Fruit fly (Drosophila melanogaster) whole organism, prepupa: ENCODE measurements around the gene salt.

Source experiments
- CG10631 ChIP-seq: fragments of 200-800 bp; sonication (Bioruptor generic); optimal IDR thresholded peaks from 2 replicates; lab custom pipeline; 2016; ENCODE audit warnings: missing biosample characterization, missing genetic modification characterization
- CG11294 ChIP-seq: fragments of 200-800 bp; sonication (Bioruptor generic); IDR thresholded peaks from 2 replicates; pipeline ENCODE4 v1.3.6; 2022; ENCODE audit warnings: missing biosample characterization, missing genetic modification characterization
- CG11762 ChIP-seq: fragments of 200-800 bp; sonication (Bioruptor generic); optimal IDR thresholded peaks from 3 replicates; lab custom pipeline; 2016; ENCODE audit warnings: missing biosample characterization, missing genetic modification characterization; ENCODE audit not compliant: insufficient read depth
- CG11902 ChIP-seq: fragments of 200-800 bp; sonication (Bioruptor generic); optimal IDR thresholded peaks from 3 replicates; lab custom pipeline; 2016; ENCODE audit warnings: missing biosample characterization, missing genetic modification characterization
- CG15336 ChIP-seq: fragments of 200-800 bp; sonication (Bioruptor generic); IDR thresholded peaks from 2 replicates; pipeline ENCODE4 v1.3.6; 2022; ENCODE audit warnings: missing biosample characterization, missing genetic modification characterization
- CG16779 ChIP-seq: fragments of 200-800 bp; sonication (Bioruptor generic); optimal IDR thresholded peaks from 3 replicates; lab custom pipeline; 2017; ENCODE audit warnings: missing biosample characterization, mild to moderate bottlenecking, missing genetic modification characterization
- CG3032 ChIP-seq: fragments of 200-800 bp; optimal IDR thresholded peaks from 2 replicates; lab custom pipeline; 2019; ENCODE audit warnings: missing biosample characterization, mild to moderate bottlenecking, missing genetic modification characterization, moderate library complexity
- CG31627 ChIP-seq: fragments of 200-800 bp; sonication (Bioruptor generic); optimal IDR thresholded peaks from 3 replicates; lab custom pipeline; 2016; ENCODE audit warnings: missing biosample characterization, missing genetic modification characterization
- CG32006 ChIP-seq: fragments of 200-800 bp; sonication (Bioruptor generic); optimal IDR thresholded peaks from 3 replicates; lab custom pipeline; 2017; ENCODE audit warnings: missing biosample characterization, mild to moderate bottlenecking, missing genetic modification characterization
- CG34406 ChIP-seq: fragments of 200-800 bp; sonication (Bioruptor generic); optimal IDR thresholded peaks from 3 replicates; lab custom pipeline; 2016; ENCODE audit warnings: missing biosample characterization, missing genetic modification characterization
- CG6163 ChIP-seq: fragments of 200-800 bp; sonication (Bioruptor generic); IDR thresholded peaks from 3 replicates; pipeline ENCODE4 v1.3.6; 2022; ENCODE audit warnings: missing biosample characterization, missing genetic modification characterization
- CG6792 ChIP-seq: fragments of 200-800 bp; sonication (Bioruptor generic); optimal IDR thresholded peaks from 3 replicates; lab custom pipeline; 2016; ENCODE audit warnings: missing biosample characterization, missing genetic modification characterization
- CG6808 ChIP-seq: fragments of 200-800 bp; sonication (Bioruptor generic); optimal IDR thresholded peaks from 3 replicates; lab custom pipeline; 2017; ENCODE audit warnings: missing biosample characterization, missing genetic modification characterization, mild to moderate bottlenecking, moderate library complexity, missing genetic modification reagents
- CG8119 ChIP-seq: fragments of 200-800 bp; sonication (Bioruptor generic); IDR thresholded peaks from 3 replicates; pipeline ENCODE4 v1.3.6; 2022; ENCODE audit warnings: missing biosample characterization, missing genetic modification characterization
- Eip78C ChIP-seq: fragments of 200-800 bp; sonication (Bioruptor generic); peaks from one replicate; lab custom pipeline; 2016; ENCODE audit warnings: missing biosample characterization, missing genetic modification characterization
- Hr38 ChIP-seq: sonication (Bioruptor generic); optimal IDR thresholded peaks from 2 replicates; lab custom pipeline; 2016; ENCODE audit warnings: missing biosample characterization, missing genetic modification characterization
- OdsH ChIP-seq: fragments of 200-800 bp; sonication (Bioruptor generic); optimal IDR thresholded peaks from 3 replicates; lab custom pipeline; 2016; ENCODE audit warnings: missing biosample characterization, missing genetic modification characterization
- Sox102F ChIP-seq: fragments of 200-800 bp; sonication (Bioruptor generic); optimal IDR thresholded peaks from 2 replicates; lab custom pipeline; 2016; ENCODE audit warnings: missing biosample characterization, mild to moderate bottlenecking, missing genetic modification characterization
- Sox14 ChIP-seq: fragments of 200-800 bp; sonication (Bioruptor generic); optimal IDR thresholded peaks from 3 replicates; lab custom pipeline; 2016; ENCODE audit warnings: missing biosample characterization, missing genetic modification characterization
- Sox15 ChIP-seq: fragments of 200-800 bp; sonication (Bioruptor generic); optimal IDR thresholded peaks from 3 replicates; lab custom pipeline; 2016; ENCODE audit warnings: missing biosample characterization, missing genetic modification characterization
- achi ChIP-seq: fragments of 200-800 bp; sonication (Bioruptor generic); optimal IDR thresholded peaks from 3 replicates; lab custom pipeline; 2016; ENCODE audit warnings: missing biosample characterization, missing genetic modification characterization
- acj6 ChIP-seq: fragments of 200-800 bp; sonication (Bioruptor generic); optimal IDR thresholded peaks from 3 replicates; lab custom pipeline; 2016; ENCODE audit warnings: missing biosample characterization, missing genetic modification characterization
- dsx ChIP-seq: fragments of 200-800 bp; optimal IDR thresholded peaks from 3 replicates; lab custom pipeline; 2019; ENCODE audit warnings: missing biosample characterization, mild to moderate bottlenecking, missing genetic modification characterization, moderate library complexity; ENCODE audit not compliant: poor library complexity, severe bottlenecking
- fd85E ChIP-seq: fragments of 200-800 bp; sonication (Bioruptor generic); optimal IDR thresholded peaks from 3 replicates; lab custom pipeline; 2016; ENCODE audit warnings: missing biosample characterization, missing genetic modification characterization
- fkh ChIP-seq: fragments of 200-800 bp; sonication (Bioruptor generic); optimal IDR thresholded peaks from 3 replicates; lab custom pipeline; 2017; ENCODE audit warnings: missing biosample characterization, mild to moderate bottlenecking, missing genetic modification characterization, moderate library complexity
- lz ChIP-seq: fragments of 200-800 bp; sonication (Bioruptor generic); optimal IDR thresholded peaks from 3 replicates; lab custom pipeline; 2016; ENCODE audit warnings: missing biosample characterization, missing genetic modification characterization
- net ChIP-seq: fragments of 200-800 bp; sonication (Bioruptor generic); optimal IDR thresholded peaks from 3 replicates; lab custom pipeline; 2016; ENCODE audit warnings: missing biosample characterization, missing genetic modification characterization
- pdm3 ChIP-seq: fragments of 200-800 bp; sonication (Bioruptor generic); optimal IDR thresholded peaks from 3 replicates; lab custom pipeline; 2016; ENCODE audit warnings: missing biosample characterization, missing genetic modification characterization
- salr ChIP-seq, 2 experiments: fragments of 200-800 bp; sonication (Bioruptor generic); optimal IDR thresholded peaks; 3 replicates each; lab custom pipeline; 2016 to 2018; ENCODE audit warnings: missing biosample characterization in 2 of 2, missing genetic modification characterization in 2 of 2, mild to moderate bottlenecking in 1 of 2
- ss ChIP-seq, 2 experiments: fragments of 200-800 bp; sonication (Bioruptor generic); optimal IDR thresholded peaks; 2 replicates in 1 of 2; 3 replicates in 1 of 2; lab custom pipeline; 2017 to 2018; ENCODE audit warnings: mild to moderate bottlenecking in 2 of 2, missing biosample characterization in 2 of 2, missing genetic modification characterization in 2 of 2, moderate library complexity in 1 of 2
- svp ChIP-seq: fragments of 200-800 bp; sonication (Bioruptor generic); peaks from one replicate; lab custom pipeline; 2016; ENCODE audit warnings: missing biosample characterization, missing genetic modification characterization

salt gene

dm6 chr3R:31723206-31723933 lies 31.1 kb downstream of the salt start (continued):
- TF ChIP-seq OdsH (GFP tag; lab: Kevin White, UChicago), result peak; percentile 40
- TF ChIP-seq Sox102F, result no peak
- peak; percentile 21 for TF ChIP-seq fkh (GFP tag; lab: Kevin White, UChicago)
- 0 out of 3 replicates have a peak, but pooled peaks have one; percentile 23 for TF ChIP-seq CG6163 (GFP tag; lab: Robert Waterston, UW)
- no peak for TF ChIP-seq CG11762 (GFP tag; lab: Kevin White, UChicago)
- TF ChIP-seq CG8119, result peak; percentile 65; the same call in 1 of the 3 replicates
- TF ChIP-seq CG6792 (GFP tag; lab: Kevin White, UChicago), result no peak
- no peak for TF ChIP-seq Hr38 (GFP tag; lab: Kevin White, UChicago)
- TF ChIP-seq achi (GFP tag; lab: Kevin White, UChicago), result peak; percentile 38
- peak; percentile 48 for TF ChIP-seq pdm3 (GFP tag; lab: Kevin White, UChicago)
- peak; percentile 40; the same call in 1 of the 2 replicates for TF ChIP-seq CG11294 (GFP tag; lab: Robert Waterston, UW)
- TF ChIP-seq lz, result no peak
- TF ChIP-seq dsx (GFP tag; lab: Kevin White, UChicago), result no peak
- no peak for TF ChIP-seq net (GFP tag; lab: Kevin White, UChicago)
- TF ChIP-seq acj6, result peak; percentile 34
- peak; percentile 63 for TF ChIP-seq Sox14 (GFP tag; lab: Kevin White, UChicago)
- peak; percentile 67 for TF ChIP-seq CG15336 (GFP tag; lab: Robert Waterston, UW)
- peak; percentile 67 for TF ChIP-seq CG10631 (GFP tag; lab: Kevin White, UChicago)
- peak in 1 of 2 experiments; percentile 75 for TF ChIP-seq ss (GFP tag; optimal IDR thresholded peaks at IDR 0.05; lab: Kevin White, UChicago)
- TF ChIP-seq, all 60 proteins: peak for 26

dm6 chr3R:31721958-31722357 lies 32.5 kb downstream of the salt start:
- TF ChIP-seq ss (GFP tag; optimal IDR thresholded peaks at IDR 0.05; lab: Kevin White, UChicago), result no peak
- TF ChIP-seq svp (GFP tag; lab: Kevin White, UChicago), result no peak
- TF ChIP-seq fd85E (GFP tag; lab: Kevin White, UChicago), result no peak
- no peak for TF ChIP-seq CG11902 (GFP tag; lab: Kevin White, UChicago)
- peak; percentile 23; the same call in 1 of the 2 replicates for TF ChIP-seq CG15336 (GFP tag; lab: Robert Waterston, UW)
- 0 out of 3 replicates have a peak, but pooled peaks have one; percentile 23 for TF ChIP-seq CG6163 (GFP tag; lab: Robert Waterston, UW)
- TF ChIP-seq achi (GFP tag; lab: Kevin White, UChicago), result no peak
- TF ChIP-seq fkh (GFP tag; lab: Kevin White, UChicago), result peak; percentile 95

DNA sequence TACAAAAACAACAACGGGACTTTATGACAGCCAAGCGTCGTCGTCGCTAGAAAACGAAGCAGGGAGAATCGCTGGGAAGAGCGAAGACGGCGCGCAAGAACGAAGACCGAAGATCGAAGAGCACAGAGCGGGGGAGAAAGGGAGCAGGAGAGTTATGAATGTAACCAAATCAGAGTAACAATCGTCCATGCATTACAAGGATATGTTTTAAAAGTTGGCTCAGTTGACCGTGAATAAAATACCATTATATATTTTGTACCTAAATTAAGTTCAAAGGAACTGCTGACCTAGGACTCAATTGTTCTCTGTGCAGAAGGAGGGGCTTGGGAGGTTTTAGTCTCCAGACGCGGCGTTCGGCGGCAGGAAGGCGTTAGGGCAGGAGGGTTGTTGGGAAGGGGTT lies 33.0 kb downstream of the salt start:
- no peak for TF ChIP-seq Sox102F
- no peak for TF ChIP-seq CG34406 (GFP tag; lab: Kevin White, UChicago)
- TF ChIP-seq CG32006, result peak; percentile 51
- no peak for TF ChIP-seq CG3032 (tag; lab: Kevin White, UChicago)
- TF ChIP-seq Sox15 (GFP tag; lab: Kevin White, UChicago), result no peak
- TF ChIP-seq CG31627 (GFP tag; lab: Kevin White, UChicago), result no peak
- TF ChIP-seq svp (GFP tag; lab: Kevin White, UChicago), result no peak
- peak in 1 of 2 experiments; percentile 2 for TF ChIP-seq salr (GFP tag; optimal IDR thresholded peaks at IDR 0.05; lab: Kevin White, UChicago)
- no peak for TF ChIP-seq CG6792 (GFP tag; lab: Kevin White, UChicago)
- TF ChIP-seq CG16779 (tag; lab: Kevin White, UChicago), result no peak
- no peak for TF ChIP-seq Eip78C (GFP tag; lab: Kevin White, UChicago)
- TF ChIP-seq acj6, result no peak

- TF ChIP-seq net (GFP tag; lab: Kevin White, UChicago), result no peak
- no peak for TF ChIP-seq fd85E (GFP tag; lab: Kevin White, UChicago)
- TF ChIP-seq CG3032 (tag; lab: Kevin White, UChicago), result no peak
- TF ChIP-seq fkh (GFP tag; lab: Kevin White, UChicago), result peak; percentile 4
- TF ChIP-seq dsx (GFP tag; lab: Kevin White, UChicago), result peak; percentile 10
- no peak for TF ChIP-seq CG6792 (GFP tag; lab: Kevin White, UChicago)
- no peak for TF ChIP-seq CG31627 (GFP tag; lab: Kevin White, UChicago)
- TF ChIP-seq CG15336 (GFP tag; lab: Robert Waterston, UW), result 0 out of 2 replicates have a peak, but pooled peaks have one; percentile 10
- peak; percentile 1 for TF ChIP-seq CG6808 (GFP tag; lab: Kevin White, UChicago)
- TF ChIP-seq CG11902 (GFP tag; lab: Kevin White, UChicago), result no peak
These were observed 34.4 kb downstream of the salt start for dm6 chr3R:31720112-31720511.
